Worm (Caenorhabditis elegans): Measurements from ENCODE around the gene F23B12.7.

DNA sequence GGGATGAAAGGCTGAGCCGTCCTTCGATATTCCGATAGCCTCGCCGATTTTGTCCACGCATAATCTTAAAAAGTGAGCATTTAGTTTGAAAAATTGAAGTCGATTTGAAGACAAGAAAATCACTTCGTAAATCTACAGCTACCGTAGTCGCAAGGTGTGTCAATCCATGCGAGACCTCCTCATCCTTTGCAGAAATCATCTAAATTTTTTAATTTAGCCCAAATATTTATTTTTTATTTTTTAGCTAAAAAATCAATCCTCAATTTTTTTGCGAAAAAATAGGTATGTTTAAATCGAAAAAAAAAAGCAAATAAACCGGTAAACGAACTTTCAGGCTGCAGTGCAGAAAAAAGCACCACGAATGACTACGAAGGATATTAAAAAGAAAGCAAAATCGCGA, 31.8 kb upstream of the F23B12.7 start, which contains the start of the genes nxf-2 and set-31:
- TF ChIP-seq F57C9.4 (tag; optimal IDR thresholded peaks at IDR 0.05) (no peak), tbx-9 (tag; optimal IDR thresholded peaks at IDR 0.05; ENCODE audit: borderline replicate concordance) (no peak), lin-35 (GFP tag; optimal IDR thresholded peaks at IDR 0.05) (no peak), ama-1 (optimal IDR thresholded peaks at IDR 0.05) (no peak), ama-1 (GFP tag; optimal IDR thresholded peaks at IDR 0.05) (no peak), nfya-1 (tag; optimal IDR thresholded peaks at IDR 0.05; ENCODE audit: borderline replicate concordance, insufficient read depth) (no peak), snpc-3.4 (tag; optimal IDR thresholded peaks at IDR 0.05) (no peak), let-526 (GFP tag; IDR thresholded peaks at IDR 0.05) (no peak), attf-3 (GFP tag; conservative IDR thresholded peaks at IDR 0.05) (no peak), mxl-1 (tag; optimal IDR thresholded peaks at IDR 0.05) (no peak), snpc-4 (GFP tag; optimal IDR thresholded peaks at IDR 0.05) (no peak), snpc-4 (tag; optimal IDR thresholded peaks at IDR 0.05) (no peak), F10E7.11 (tag; optimal IDR thresholded peaks at IDR 0.05) (no peak), unc-62 (GFP tag; optimal IDR thresholded peaks at IDR 0.05) (no peak), ztf-22 (GFP tag; optimal IDR thresholded peaks at IDR 0.05) (no peak)

Measured in whole organism, young adult.